Fruit fly (Drosophila melanogaster): ENCODE results near the gene Setd3.

Setd3 gene

DNA sequence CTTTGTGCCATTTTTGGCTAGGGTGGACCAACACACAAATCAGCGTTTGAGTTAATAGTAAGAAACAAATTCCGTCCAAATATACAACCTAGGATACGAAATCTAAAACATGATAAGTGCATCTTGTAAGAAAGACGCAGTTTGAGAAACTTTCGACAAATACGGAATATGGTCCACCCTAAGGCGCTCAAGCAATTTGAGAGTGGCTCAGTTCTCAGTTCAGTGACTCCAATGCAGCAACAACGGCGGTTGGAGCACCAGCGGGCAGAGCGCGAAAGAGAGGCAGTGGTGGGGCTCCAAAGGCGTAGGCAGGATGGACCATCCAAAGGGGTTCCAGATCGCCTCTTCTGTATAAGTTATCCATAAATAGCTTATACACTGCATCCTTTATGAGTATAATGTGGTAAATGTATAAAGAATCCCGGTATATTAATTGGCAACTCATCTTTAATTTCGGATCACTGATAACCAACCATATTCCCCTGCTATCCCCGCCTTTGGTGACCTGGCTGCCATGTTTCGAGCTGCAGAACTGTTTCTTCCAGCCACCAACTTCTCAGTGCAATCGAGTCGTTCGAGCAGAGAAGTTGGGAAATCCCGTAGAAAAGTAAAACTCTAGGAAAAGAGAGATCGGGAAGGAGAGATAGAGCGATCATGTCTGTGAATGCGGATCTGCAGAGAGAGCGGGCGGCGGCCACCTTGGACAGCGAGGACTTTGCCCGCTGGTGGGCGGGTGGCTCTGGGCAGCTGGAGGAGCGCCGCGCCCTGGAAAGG is 1.0 kb upstream of the Setd3 start, which contains the start of gene CG4586 (continued):
- TF ChIP-seq CG7839 (tag; optimal IDR thresholded peaks at IDR 0.05) (peak; percentile 95), CG7556 (GFP tag; optimal IDR thresholded peaks at IDR 0.05) (peak; percentile 93), CG1792 (GFP tag; optimal IDR thresholded peaks at IDR 0.05) (peak; percentile 92), tio (GFP tag; optimal IDR thresholded peaks at IDR 0.05) (peak; percentile 87), CG11504 (tag; optimal IDR thresholded peaks at IDR 0.05) (peak; percentile 93), zf30C (GFP tag; optimal IDR thresholded peaks at IDR 0.05) (no peak), pho (GFP tag; optimal IDR thresholded peaks at IDR 0.05) (peak; percentile 93), ewg (GFP tag; optimal IDR thresholded peaks at IDR 0.05) (peak; percentile 85), CG15479 (GFP tag; optimal IDR thresholded peaks at IDR 0.05) (peak; percentile 7), sqz (GFP tag; optimal IDR thresholded peaks at IDR 0.05) (peak; percentile 85), CG18011 (GFP tag; optimal IDR thresholded peaks at IDR 0.05) (peak; percentile 88), fd3F (GFP tag; optimal IDR thresholded peaks at IDR 0.05) (peak; percentile 89), bowl (GFP tag; IDR thresholded peaks at IDR 0.05) (peak; percentile 93), CG30403 (GFP tag; optimal IDR thresholded peaks at IDR 0.05) (peak; percentile 93), Xrp1 (GFP tag; IDR thresholded peaks at IDR 0.05) (peak; percentile 95), Dbx (GFP tag; IDR thresholded peaks at IDR 0.05) (peak; percentile 93), CG10267 (tag; optimal IDR thresholded peaks at IDR 0.05) (peak; percentile 86), Hmr (GFP tag; optimal IDR thresholded peaks at IDR 0.05) (peak; percentile 98), CG1024 (GFP tag; IDR thresholded peaks at IDR 0.05) (peak; percentile 86), CG6175 (GFP tag; IDR thresholded peaks at IDR 0.05) (peak; percentile 78; the same call in 1 of the 3 replicates), ATbp (GFP tag; optimal IDR thresholded peaks at IDR 0.05) (peak; percentile 96), nerfin-2 (GFP tag; IDR thresholded peaks at IDR 0.05; ENCODE audit: partially characterized antibody) (no peak), CG10274 (GFP tag; optimal IDR thresholded peaks at IDR 0.05) (peak; percentile 89), hkb (optimal IDR thresholded peaks at IDR 0.05) (no peak), hkb (GFP tag; IDR thresholded peaks at IDR 0.05) (peak; percentile 99), phol (tag; optimal IDR thresholded peaks at IDR 0.05) (peak; percentile 89), zfh2 (GFP tag; optimal IDR thresholded peaks at IDR 0.05) (peak; percentile 97), CG18599 (GFP tag; optimal IDR thresholded peaks at IDR 0.05) (peak; percentile 98), CG18476 (GFP tag; optimal IDR thresholded peaks at IDR 0.05) (peak; percentile 95), CG31388 (GFP tag; optimal IDR thresholded peaks at IDR 0.05) (peak; percentile 74), CG6689 (GFP tag; IDR thresholded peaks at IDR 0.05) (peak; percentile 91), Fer2 (tag; optimal IDR thresholded peaks at IDR 0.05) (peak; percentile 84), ken (GFP tag; IDR thresholded peaks at IDR 0.05) (peak; percentile 91), CG1233 (GFP tag; optimal IDR thresholded peaks at IDR 0.05) (peak; percentile 94), Aef1 (GFP tag; IDR thresholded peaks at IDR 0.05) (peak; percentile 85), bigmax (GFP tag; optimal IDR thresholded peaks at IDR 0.05) (peak; percentile 69), slbo (GFP tag; IDR thresholded peaks at IDR 0.05) (peak; percentile 94), jing (GFP tag; optimal IDR thresholded peaks at IDR 0.05) (peak; percentile 82), Dll (GFP tag; IDR thresholded peaks at IDR 0.05; ENCODE audit: partially characterized antibody) (no peak), CG12391 (tag; optimal IDR thresholded peaks at IDR 0.05) (peak; percentile 95), CG14441 (GFP tag; IDR thresholded peaks at IDR 0.05) (peak; percentile 94), p53 (GFP tag; optimal IDR thresholded peaks at IDR 0.05) (peak; percentile 82), luna (GFP tag; optimal IDR thresholded peaks at IDR 0.05) (peak; percentile 95), PHDP (tag; optimal IDR thresholded peaks at IDR 0.05) (peak; percentile 98), D (optimal IDR thresholded peaks at IDR 0.05) (no peak), D (GFP tag; optimal IDR thresholded peaks at IDR 0.05) (peak; percentile 86), CG8281 (tag; optimal IDR thresholded peaks at IDR 0.05) (peak; percentile 79), Oli (tag; optimal IDR thresholded peaks at IDR 0.05) (peak; percentile 93), CG2712 (tag; optimal IDR thresholded peaks at IDR 0.05) (peak; percentile 93)
